Worm (Caenorhabditis elegans) whole organism, young adult: ENCODE results near the gene spe-45.
A peak's percentile ranks its signal among the peaks of the same experiment; 100 is the strongest.

Experiments
- B0019.2 ChIP-seq: fragments of 200-800 bp; sonication (Bioruptor generic); conservative IDR thresholded peaks from 2 replicates; pipeline ENCODE4 v1.3.6; 2022; ENCODE audit warnings: missing genetic modification reagents, missing genetic modification characterization, missing compliant biosample characterization
- B0035.1 ChIP-seq: sonication (generic microtip); optimal IDR thresholded peaks from 2 replicates; lab custom pipeline; 2016; ENCODE audit warnings: missing genetic modification characterization, mild to moderate bottlenecking, missing compliant biosample characterization, missing genotype, missing genetic modification reagents
- B0261.1 ChIP-seq: sonication (generic microtip); optimal IDR thresholded peaks from 2 replicates; lab custom pipeline; 2016; ENCODE audit warnings: mild to moderate bottlenecking, missing genetic modification characterization, moderate library complexity, missing compliant biosample characterization
- B0336.3 ChIP-seq: fragments of 200-800 bp; sonication (Bioruptor generic); IDR thresholded peaks from 2 replicates; pipeline ENCODE4 v1.3.6; 2022; ENCODE audit warnings: missing genetic modification characterization, missing compliant biosample characterization
- C06A6.2 ChIP-seq: fragments of 200-800 bp; sonication (Bioruptor generic); conservative IDR thresholded peaks from 2 replicates; pipeline ENCODE4 v1.3.6; 2022; ENCODE audit warnings: missing genetic modification characterization, missing compliant biosample characterization
- D2030.7 ChIP-seq: fragments of 200-800 bp; sonication (Bioruptor generic); IDR thresholded peaks from 2 replicates; pipeline ENCODE4 v1.3.6; 2022; ENCODE audit warnings: missing genetic modification reagents, missing genetic modification characterization, missing compliant biosample characterization
- F10E7.11 ChIP-seq: sonication (generic microtip); optimal IDR thresholded peaks from 2 replicates; lab custom pipeline; 2017; ENCODE audit warnings: mild to moderate bottlenecking, missing genetic modification characterization, moderate library complexity, missing compliant biosample characterization
- F23B12.7 ChIP-seq: sonication (generic microtip); optimal IDR thresholded peaks from 2 replicates; lab custom pipeline; 2017; ENCODE audit warnings: missing genetic modification characterization, mild to moderate bottlenecking, missing compliant biosample characterization, antibody characterized with exemption, moderate library complexity; ENCODE audit not compliant: insufficient read depth
- F33H1.4 ChIP-seq: fragments of 200-800 bp; sonication (Bioruptor generic); IDR thresholded peaks from 2 replicates; pipeline ENCODE4 v1.3.6; 2022; ENCODE audit warnings: missing genetic modification reagents, missing genetic modification characterization, missing compliant biosample characterization
- F37B4.10 ChIP-seq: fragments of 200-800 bp; sonication (Bioruptor generic); IDR thresholded peaks from 2 replicates; pipeline ENCODE4 v1.3.6; 2022; ENCODE audit warnings: missing genetic modification characterization, missing compliant biosample characterization
- F55B11.4 ChIP-seq: sonication (generic microtip); optimal IDR thresholded peaks from 2 replicates; lab custom pipeline; 2016; ENCODE audit warnings: missing compliant biosample characterization, missing genetic modification characterization, borderline replicate concordance; ENCODE audit not compliant: insufficient read depth
- F57A8.1 ChIP-seq: fragments of 200-800 bp; sonication (Bioruptor generic); optimal IDR thresholded peaks from 2 replicates; lab custom pipeline; 2018; ENCODE audit warnings: mild to moderate bottlenecking, missing genetic modification characterization, moderate library complexity, missing compliant biosample characterization
- T07F8.4 ChIP-seq: sonication (generic microtip); optimal IDR thresholded peaks from 2 replicates; lab custom pipeline; 2016; ENCODE audit warnings: mild to moderate bottlenecking, missing genetic modification characterization, moderate library complexity, missing compliant biosample characterization
- Y56A3A.18 ChIP-seq: fragments of 200-800 bp; sonication (Bioruptor generic); IDR thresholded peaks from 2 replicates; pipeline ENCODE4 v1.3.6; 2022; ENCODE audit warnings: missing genetic modification reagents, missing genetic modification characterization, missing compliant biosample characterization
- ama-1 ChIP-seq, 3 experiments: fragments of 150-350 bp in 1 of 3; sonication (generic microtip) in 2 of 3; optimal IDR thresholded peaks; 2 replicates each; lab custom pipeline; 2014 to 2018; ENCODE audit warnings: missing biosample characterization in 2 of 3, missing genetic modification characterization in 2 of 3, missing genetic modification reagents in 2 of 3
- attf-5 ChIP-seq: fragments of 200-800 bp; sonication (Bioruptor generic); optimal IDR thresholded peaks from 2 replicates; lab custom pipeline; 2018; ENCODE audit warnings: mild to moderate bottlenecking, missing genetic modification characterization, missing compliant biosample characterization
- bed-1 ChIP-seq: fragments of 200-800 bp; sonication (Bioruptor generic); IDR thresholded peaks from 2 replicates; pipeline ENCODE4 v1.3.6; 2022; ENCODE audit warnings: missing genetic modification reagents, missing genetic modification characterization, missing compliant biosample characterization
- bed-2 ChIP-seq: fragments of 200-800 bp; sonication (Bioruptor generic); IDR thresholded peaks from 2 replicates; pipeline ENCODE4 v1.3.6; 2022; ENCODE audit warnings: missing genetic modification reagents, missing genetic modification characterization, missing compliant biosample characterization
- ccch-3 ChIP-seq: fragments of 200-800 bp; sonication (Bioruptor generic); optimal IDR thresholded peaks from 2 replicates; lab custom pipeline; 2018; ENCODE audit warnings: mild to moderate bottlenecking, missing genetic modification characterization, missing compliant biosample characterization
- cebp-2 ChIP-seq: fragments of 200-800 bp; sonication (Bioruptor generic); IDR thresholded peaks from 2 replicates; pipeline ENCODE4 v1.3.6; 2022; ENCODE audit warnings: missing genetic modification characterization, missing compliant biosample characterization
- ceh-100 ChIP-seq: fragments of 200-800 bp; sonication (Bioruptor generic); IDR thresholded peaks from 2 replicates; pipeline ENCODE4 v1.3.6; 2022; ENCODE audit warnings: missing genetic modification reagents, missing genetic modification characterization, missing compliant biosample characterization
- ceh-58 ChIP-seq: fragments of 200-800 bp; sonication (Bioruptor generic); IDR thresholded peaks from 2 replicates; pipeline ENCODE4 v1.3.6; 2022; ENCODE audit warnings: missing genetic modification characterization, missing compliant biosample characterization
- ceh-79 ChIP-seq: sonication (generic microtip); optimal IDR thresholded peaks from 2 replicates; lab custom pipeline; 2017; ENCODE audit warnings: mild to moderate bottlenecking, missing genetic modification characterization, missing compliant biosample characterization
- die-1 ChIP-seq: sonication (generic microtip); optimal IDR thresholded peaks from 2 replicates; lab custom pipeline; 2016; ENCODE audit warnings: missing genotype, mild to moderate bottlenecking, missing genetic modification characterization, missing compliant biosample characterization
- dpff-1 ChIP-seq: sonication (generic microtip); optimal IDR thresholded peaks from 2 replicates; lab custom pipeline; 2017; ENCODE audit warnings: mild to moderate bottlenecking, missing genetic modification characterization, missing compliant biosample characterization
- egl-18 ChIP-seq: fragments of 200-800 bp; sonication (Bioruptor generic); IDR thresholded peaks from 2 replicates; pipeline ENCODE4 v1.3.6; 2022; ENCODE audit warnings: missing genetic modification reagents, missing genetic modification characterization, missing compliant biosample characterization
- egl-44 ChIP-seq: fragments of 200-800 bp; sonication (Bioruptor generic); IDR thresholded peaks from 2 replicates; pipeline ENCODE4 v1.3.6; 2022; ENCODE audit warnings: missing genetic modification reagents, missing genetic modification characterization, missing compliant biosample characterization
- gei-17 ChIP-seq: fragments of 200-800 bp; sonication (Bioruptor generic); optimal IDR thresholded peaks from 2 replicates; lab custom pipeline; 2018; ENCODE audit warnings: mild to moderate bottlenecking, missing genetic modification characterization, missing compliant biosample characterization
- hlh-12 ChIP-seq: sonication (generic microtip); optimal IDR thresholded peaks from 2 replicates; lab custom pipeline; 2016; ENCODE audit warnings: missing genetic modification characterization, missing compliant biosample characterization
- hlh-26 ChIP-seq: fragments of 200-800 bp; sonication (Bioruptor generic); conservative IDR thresholded peaks from 2 replicates; pipeline ENCODE4 v1.3.6; 2022; ENCODE audit warnings: missing genetic modification reagents, missing genetic modification characterization, missing compliant biosample characterization
- hmg-20 ChIP-seq: fragments of 200-800 bp; sonication (Bioruptor generic); IDR thresholded peaks from 2 replicates; pipeline ENCODE4 v1.3.6; 2022; ENCODE audit warnings: missing genetic modification reagents, missing genetic modification characterization, missing compliant biosample characterization
- lag-1 ChIP-seq: fragments of 200-800 bp; sonication (Bioruptor generic); IDR thresholded peaks from 2 replicates; pipeline ENCODE4 v1.3.6; 2022; ENCODE audit warnings: missing genetic modification reagents, missing genetic modification characterization, missing compliant biosample characterization
- let-526 ChIP-seq: fragments of 200-800 bp; sonication (Bioruptor generic); IDR thresholded peaks from 2 replicates; pipeline ENCODE4 v1.3.6; 2022; ENCODE audit warnings: missing genetic modification reagents, missing genetic modification characterization, missing compliant biosample characterization
- lin-26 ChIP-seq: fragments of 200-800 bp; sonication (Bioruptor generic); IDR thresholded peaks from 2 replicates; pipeline ENCODE4 v1.3.6; 2022; ENCODE audit warnings: missing genetic modification reagents, missing genetic modification characterization, missing compliant biosample characterization
- lir-1 ChIP-seq: fragments of 200-800 bp; sonication (Bioruptor generic); conservative IDR thresholded peaks from 2 replicates; pipeline ENCODE4 v1.3.6; 2022; ENCODE audit warnings: missing genetic modification reagents, missing genetic modification characterization, missing compliant biosample characterization
- lsl-1 ChIP-seq: fragments of 200-800 bp; sonication (Bioruptor generic); optimal IDR thresholded peaks from 2 replicates; lab custom pipeline; 2018; ENCODE audit warnings: mild to moderate bottlenecking, missing genetic modification characterization, moderate library complexity, missing compliant biosample characterization
- madf-6 ChIP-seq: fragments of 200-800 bp; sonication (Bioruptor generic); IDR thresholded peaks from 2 replicates; pipeline ENCODE4 v1.3.6; 2022; ENCODE audit warnings: missing genetic modification reagents, missing genetic modification characterization, missing compliant biosample characterization
- nfyb-1 ChIP-seq: fragments of 200-800 bp; sonication (Bioruptor generic); IDR thresholded peaks from 2 replicates; pipeline ENCODE4 v1.3.6; 2022; ENCODE audit warnings: missing genetic modification reagents, missing genetic modification characterization, missing compliant biosample characterization
- nhr-27 ChIP-seq: fragments of 200-800 bp; sonication (Bioruptor generic); optimal IDR thresholded peaks from 2 replicates; lab custom pipeline; 2018; ENCODE audit warnings: mild to moderate bottlenecking, missing genetic modification characterization, moderate library complexity, missing compliant biosample characterization
- nhr-90 ChIP-seq: sonication (generic microtip); optimal IDR thresholded peaks from 2 replicates; lab custom pipeline; 2016; ENCODE audit warnings: missing genotype, mild to moderate bottlenecking, missing genetic modification characterization, missing compliant biosample characterization
- pbrm-1 ChIP-seq: fragments of 200-800 bp; sonication (Bioruptor generic); IDR thresholded peaks from 2 replicates; pipeline ENCODE4 v1.3.6; 2022; ENCODE audit warnings: missing genetic modification reagents, missing genetic modification characterization, missing compliant biosample characterization
- sdz-38 ChIP-seq: sonication (generic microtip); optimal IDR thresholded peaks from 2 replicates; lab custom pipeline; 2016; ENCODE audit warnings: missing genotype, missing genetic modification characterization, missing compliant biosample characterization
- snpc-1.3 ChIP-seq: sonication (generic microtip); optimal IDR thresholded peaks from 2 replicates; lab custom pipeline; 2017; ENCODE audit warnings: missing genetic modification characterization, mild to moderate bottlenecking, missing compliant biosample characterization, antibody characterized with exemption, moderate library complexity, missing genotype, missing genetic modification reagents; ENCODE audit not compliant: insufficient read depth
- tbp1 ChIP-seq: fragments of 200-800 bp; sonication (Bioruptor generic); optimal IDR thresholded peaks from 2 replicates; lab custom pipeline; 2018; ENCODE audit warnings: mild to moderate bottlenecking, missing genetic modification characterization, missing compliant biosample characterization
- zfh-2 ChIP-seq: fragments of 200-800 bp; sonication (Bioruptor generic); conservative IDR thresholded peaks from 2 replicates; pipeline ENCODE4 v1.3.6; 2022; ENCODE audit warnings: missing genetic modification reagents, missing genetic modification characterization, missing compliant biosample characterization
- ztf-28 ChIP-seq: fragments of 200-800 bp; sonication (Bioruptor generic); IDR thresholded peaks from 2 replicates; pipeline ENCODE4 v1.3.6; 2022; ENCODE audit warnings: missing genetic modification reagents, missing genetic modification characterization, missing compliant biosample characterization
- ztf-3 ChIP-seq: fragments of 200-800 bp; sonication (Bioruptor generic); optimal IDR thresholded peaks from 2 replicates; lab custom pipeline; 2018; ENCODE audit warnings: mild to moderate bottlenecking, missing genetic modification characterization, missing compliant biosample characterization

spe-45 gene

ce11 chrIV:12416629-12417404, 26.9 kb upstream of the spe-45 start (continued):
- TF ChIP-seq ama-1 (optimal IDR thresholded peaks at IDR 0.05; lab: Kevin White, UChicago) (no peak), ama-1 (GFP tag; optimal IDR thresholded peaks at IDR 0.05; lab: Kevin White, UChicago) (no peak), B0035.1 (tag; lab: Kevin White, UChicago) (no peak), die-1 (tag; lab: Kevin White, UChicago) (peak; percentile 60), gei-17 (no peak), ceh-100 (no peak), egl-18 (GFP tag; lab: Robert Waterston, UW) (no peak), T07F8.4 (tag; lab: Kevin White, UChicago) (no peak), lir-1 (GFP tag; lab: Robert Waterston, UW) (no peak), hmg-20 (no peak), C06A6.2 (GFP tag; lab: Robert Waterston, UW) (no peak), dpff-1 (tag; lab: Kevin White, UChicago) (no peak), F57A8.1 (GFP tag; lab: Kevin White, UChicago) (no peak), F33H1.4 (GFP tag; lab: Robert Waterston, UW) (peak; percentile 31; the same call in 1 of the 2 replicates), F37B4.10 (no peak), ceh-79 (tag; lab: Kevin White, UChicago) (no peak), hlh-12 (tag; lab: Kevin White, UChicago) (no peak), egl-44 (no peak), sdz-38 (tag; lab: Kevin White, UChicago) (no peak), attf-5 (GFP tag; lab: Kevin White, UChicago) (peak; percentile 19), lag-1 (GFP tag; lab: Robert Waterston, UW) (no peak), bed-1 (no peak), bed-2 (no peak), F23B12.7 (tag; lab: Kevin White, UChicago) (no peak), nhr-90 (tag; lab: Kevin White, UChicago) (peak; percentile 17), pbrm-1 (GFP tag; lab: Robert Waterston, UW) (no peak), B0019.2 (GFP tag; lab: Robert Waterston, UW) (no peak), F10E7.11 (tag; lab: Kevin White, UChicago) (no peak), D2030.7 (peak; percentile 28; the same call in 1 of the 2 replicates), Y56A3A.18 (GFP tag; lab: Robert Waterston, UW) (no peak), let-526 (GFP tag; lab: Robert Waterston, UW) (0 out of 2 replicates have a peak, but pooled peaks have one; percentile 24), hlh-26 (no peak), B0261.1 (peak; percentile 94), ztf-3 (no peak), ccch-3 (GFP tag; lab: Kevin White, UChicago) (no peak), ztf-28 (GFP tag; lab: Robert Waterston, UW) (no peak), zfh-2 (GFP tag; lab: Robert Waterston, UW) (no peak), nfyb-1 (peak; percentile 41; the same call in 1 of the 2 replicates), ceh-58 (GFP tag; lab: Robert Waterston, UW) (no peak), F55B11.4 (tag; lab: Kevin White, UChicago) (no peak), nhr-27 (tag; lab: Kevin White, UChicago) (no peak), madf-6 (peak; percentile 40), snpc-1.3 (tag; lab: Kevin White, UChicago) (no peak), B0336.3 (GFP tag; lab: Robert Waterston, UW) (peak; percentile 33; the same call in 1 of the 2 replicates), lsl-1 (GFP tag; lab: Kevin White, UChicago) (peak; percentile 41), tbp1 (GFP tag; lab: Kevin White, UChicago) (peak; percentile 92), cebp-2 (GFP tag; lab: Robert Waterston, UW) (no peak), lin-26 (peak; percentile 77)
